Worm (Caenorhabditis elegans) whole organism, early embryonic: ENCODE data around the gene C02E7.10.

Experiments used
- B0310.2 ChIP-seq: sonication (generic microtip); optimal IDR thresholded peaks from 2 replicates; lab custom pipeline; 2016; ENCODE audit warnings: mild to moderate bottlenecking, missing genetic modification characterization, missing compliant biosample characterization
- ama-1 ChIP-seq: fragments of 150-350 bp; optimal IDR thresholded peaks from 2 replicates; lab custom pipeline; 2014
- sea-1 ChIP-seq: fragments of 200-800 bp; sonication (Bioruptor generic); conservative IDR thresholded peaks from 2 replicates; pipeline ENCODE4 v1.3.6; 2022; ENCODE audit warnings: missing genetic modification characterization, missing compliant biosample characterization

- TF ChIP-seq B0310.2 (tag; lab: Kevin White, UChicago) (no peak), ama-1 (lab: Kevin White, UChicago) (no peak), sea-1 (GFP tag; lab: Robert Waterston, UW) (no peak)
Observed at ce11 chrV:4974677-4975076, 41.8 kb upstream of the C02E7.10 start, which contains the start of gene srsx-10.
